Worm (Caenorhabditis elegans) whole organism, L1 larva: ENCODE data around the gene Y71H2B.5.

Experiments used
- C16A3.4 ChIP-seq: fragments of 150-350 bp; optimal IDR thresholded peaks from 2 replicates; lab custom pipeline; 2014; ENCODE audit warnings: missing biosample characterization, missing genetic modification characterization
- C34B4.2 ChIP-seq: sonication (generic microtip); optimal IDR thresholded peaks from 2 replicates; lab custom pipeline; 2017; ENCODE audit warnings: mild to moderate bottlenecking, missing genetic modification characterization, missing compliant biosample characterization
- F16B12.6 ChIP-seq: fragments of 150-350 bp; optimal IDR thresholded peaks from 2 replicates; lab custom pipeline; 2014; ENCODE audit warnings: missing biosample characterization, missing genetic modification characterization
- Y116A8C.19 ChIP-seq: sonication (generic microtip); optimal IDR thresholded peaks from 2 replicates; lab custom pipeline; 2016; ENCODE audit warnings: missing compliant biosample characterization, missing genetic modification characterization, borderline replicate concordance
- alr-1 ChIP-seq: fragments of 200-800 bp; sonication (Bioruptor generic); optimal IDR thresholded peaks from 2 replicates; lab custom pipeline; 2018; ENCODE audit warnings: borderline replicate concordance, mild to moderate bottlenecking, missing genetic modification characterization, missing compliant biosample characterization
- blmp-1 ChIP-seq: fragments of 150-350 bp; optimal IDR thresholded peaks from 2 replicates; lab custom pipeline; 2014; ENCODE audit warnings: missing biosample characterization, missing genetic modification characterization
- ces-1 ChIP-seq: fragments of 150-350 bp; optimal IDR thresholded peaks from 2 replicates; lab custom pipeline; 2014; ENCODE audit warnings: missing biosample characterization, missing genetic modification reagents, missing genetic modification characterization
- dpl-1 ChIP-seq, 3 experiments: fragments of 150-350 bp in 2 of 3; sonication (generic microtip) in 1 of 3; optimal IDR thresholded peaks; 2 replicates each; lab custom pipeline; 2014 to 2017; ENCODE audit warnings: missing biosample characterization in 3 of 3, missing genetic modification characterization in 3 of 3, missing genetic modification reagents in 3 of 3
- efl-1 ChIP-seq, 4 experiments: fragments of 150-350 bp; optimal IDR thresholded peaks in 3 of 4; peaks in 1 of 4; 1 replicate in 1 of 4; 2 replicates in 3 of 4; lab custom pipeline; 2014; ENCODE audit warnings: missing biosample characterization in 2 of 4, missing genetic modification characterization in 2 of 4, missing genetic modification reagents in 2 of 4
- egl-27 ChIP-seq, 2 experiments: fragments of 150-350 bp in 1 of 2; sonication (generic microtip); optimal IDR thresholded peaks; 3 replicates each; lab custom pipeline; 2017 to 2018; ENCODE audit warnings: missing biosample characterization in 2 of 2, missing genetic modification characterization in 2 of 2, missing genetic modification reagents in 2 of 2
- elt-2 ChIP-seq: sonication (generic microtip); optimal IDR thresholded peaks from 2 replicates; lab custom pipeline; 2016; ENCODE audit warnings: missing genetic modification characterization, mild to moderate bottlenecking, inconsistent platforms, missing compliant biosample characterization, missing genetic modification reagents
- elt-3 ChIP-seq, 6 experiments: fragments of 150-350 bp in 1 of 6; sonication (generic microtip); optimal IDR thresholded peaks; 2 replicates each; lab custom pipeline; 2017 to 2018; ENCODE audit warnings: missing biosample characterization in 6 of 6, missing genetic modification characterization in 6 of 6, inconsistent platforms in 1 of 6
- ets-5 ChIP-seq: fragments of 200-800 bp; sonication (Bioruptor generic); IDR thresholded peaks from 2 replicates; pipeline ENCODE4 v1.3.6; 2022; ENCODE audit warnings: missing genetic modification characterization, missing compliant biosample characterization
- fkh-8 ChIP-seq: sonication (generic microtip); optimal IDR thresholded peaks from 2 replicates; lab custom pipeline; 2016; ENCODE audit warnings: mild to moderate bottlenecking, missing genetic modification characterization, missing compliant biosample characterization
- fos-1 ChIP-seq: fragments of 150-350 bp; optimal IDR thresholded peaks from 2 replicates; lab custom pipeline; 2014; ENCODE audit warnings: missing biosample characterization, missing genetic modification characterization
- hlh-4 ChIP-seq: sonication (generic microtip); optimal IDR thresholded peaks from 2 replicates; lab custom pipeline; 2016; ENCODE audit warnings: mild to moderate bottlenecking, missing genetic modification characterization, missing compliant biosample characterization
- hpl-2 ChIP-seq: fragments of 150-350 bp; optimal IDR thresholded peaks from 2 replicates; lab custom pipeline; 2014; ENCODE audit warnings: missing biosample characterization, missing genetic modification reagents, missing genetic modification characterization
- isw-1 ChIP-seq: fragments of 200-800 bp; sonication (Bioruptor generic); IDR thresholded peaks from 2 replicates; pipeline ENCODE4 v1.3.6; 2022; ENCODE audit warnings: missing genetic modification characterization, missing compliant biosample characterization
- lin-14 ChIP-seq: fragments of 200-800 bp; sonication (Bioruptor generic); optimal IDR thresholded peaks from 2 replicates; lab custom pipeline; 2018; ENCODE audit warnings: mild to moderate bottlenecking, missing genetic modification characterization, moderate library complexity, missing compliant biosample characterization
- lin-39 ChIP-seq: fragments of 150-350 bp; optimal IDR thresholded peaks from 2 replicates; lab custom pipeline; 2014; ENCODE audit warnings: missing biosample characterization, missing genetic modification reagents, missing genetic modification characterization
- lsy-2 ChIP-seq, 2 experiments: fragments of 150-350 bp; optimal IDR thresholded peaks; 2 replicates each; lab custom pipeline; 2014; ENCODE audit warnings: missing biosample characterization in 2 of 2, missing genetic modification characterization in 2 of 2
- nhr-11 ChIP-seq: fragments of 150-350 bp; optimal IDR thresholded peaks from 2 replicates; lab custom pipeline; 2014; ENCODE audit warnings: missing biosample characterization, missing genetic modification characterization
- nhr-20 ChIP-seq: sonication (generic microtip); optimal IDR thresholded peaks from 2 replicates; lab custom pipeline; 2016; ENCODE audit warnings: mild to moderate bottlenecking, missing genetic modification characterization, missing compliant biosample characterization
- nhr-237 ChIP-seq: fragments of 150-350 bp; optimal IDR thresholded peaks from 2 replicates; lab custom pipeline; 2014; ENCODE audit warnings: missing biosample characterization, missing genetic modification characterization
- nhr-28 ChIP-seq: fragments of 150-350 bp; optimal IDR thresholded peaks from 2 replicates; lab custom pipeline; 2014; ENCODE audit warnings: missing biosample characterization, missing genetic modification characterization
- nhr-47 ChIP-seq: sonication (generic microtip); optimal IDR thresholded peaks from 2 replicates; lab custom pipeline; 2016; ENCODE audit warnings: mild to moderate bottlenecking, missing genetic modification characterization, moderate library complexity, missing compliant biosample characterization
- nhr-84 ChIP-seq: sonication (generic microtip); optimal IDR thresholded peaks from 2 replicates; lab custom pipeline; 2017; ENCODE audit warnings: missing biosample characterization, missing genetic modification characterization
- nhr-85 ChIP-seq: sonication (generic microtip); peaks from one replicate; lab custom pipeline; 2016; ENCODE audit warnings: missing genetic modification characterization, inconsistent platforms, missing compliant biosample characterization
- pag-3 ChIP-seq: sonication (generic microtip); optimal IDR thresholded peaks from 2 replicates; lab custom pipeline; 2017; ENCODE audit warnings: missing genetic modification characterization, mild to moderate bottlenecking, missing compliant biosample characterization, antibody characterized with exemption, borderline replicate concordance; ENCODE audit not compliant: insufficient read depth
- pax-3 ChIP-seq: fragments of 200-800 bp; sonication (Bioruptor generic); optimal IDR thresholded peaks from 2 replicates; lab custom pipeline; 2018; ENCODE audit warnings: mild to moderate bottlenecking, missing genetic modification characterization, moderate library complexity, missing compliant biosample characterization
- snu-23 ChIP-seq: sonication (generic microtip); optimal IDR thresholded peaks from 2 replicates; lab custom pipeline; 2016; ENCODE audit warnings: missing genetic modification characterization, missing compliant biosample characterization
- swsn-7 ChIP-seq: sonication (generic microtip); optimal IDR thresholded peaks from 2 replicates; lab custom pipeline; 2016; ENCODE audit warnings: missing genetic modification characterization, missing compliant biosample characterization
- tbx-2 ChIP-seq: sonication (generic microtip); optimal IDR thresholded peaks from 2 replicates; lab custom pipeline; 2016; ENCODE audit warnings: missing genetic modification characterization, missing compliant biosample characterization
- tlp-1 ChIP-seq: fragments of 150-350 bp; optimal IDR thresholded peaks from 2 replicates; lab custom pipeline; 2014; ENCODE audit warnings: missing biosample characterization, missing genetic modification characterization
- unc-62 ChIP-seq: fragments of 150-350 bp; optimal IDR thresholded peaks from 2 replicates; lab custom pipeline; 2014; ENCODE audit warnings: missing biosample characterization, missing genetic modification reagents, missing genetic modification characterization
- unc-86 ChIP-seq: sonication (generic microtip); optimal IDR thresholded peaks from 2 replicates; lab custom pipeline; 2016; ENCODE audit warnings: missing genetic modification characterization, missing compliant biosample characterization
- xbp-1 ChIP-seq: sonication (generic microtip); optimal IDR thresholded peaks from 2 replicates; lab custom pipeline; 2016; ENCODE audit warnings: missing genetic modification characterization, missing compliant biosample characterization
- zag-1 ChIP-seq: fragments of 150-350 bp; optimal IDR thresholded peaks from 2 replicates; lab custom pipeline; 2014; ENCODE audit warnings: missing biosample characterization, missing genetic modification characterization
- ztf-11 ChIP-seq, 2 experiments: sonication (generic microtip); optimal IDR thresholded peaks; 2 replicates each; lab custom pipeline; 2016 to 2017; ENCODE audit warnings: missing genetic modification characterization in 2 of 2, missing biosample characterization in 1 of 2, missing compliant biosample characterization in 1 of 2
- ztf-4 ChIP-seq: fragments of 150-350 bp; optimal IDR thresholded peaks from 2 replicates; lab custom pipeline; 2014; ENCODE audit warnings: missing biosample characterization, missing genetic modification characterization

Gene Y71H2B.5

ce11 chrIII:2597753-2598152, 10.1 kb upstream of the Y71H2B.5 start, which contains the start of gene mdt-19:
Gene mdt-19 (plus strand): TSS chrIII:2598053.
- TF ChIP-seq elt-3 (tag; optimal IDR thresholded peaks at IDR 0.05; lab: Kevin White, UChicago) (no peak), lin-14 (GFP tag; lab: Kevin White, UChicago) (no peak), efl-1 (optimal IDR thresholded peaks at IDR 0.05; lab: Kevin White, UChicago) (no peak), efl-1 (GFP tag; optimal IDR thresholded peaks at IDR 0.05 in 1 of 2; lab: Kevin White, UChicago) (no peak), hpl-2 (GFP tag; lab: Kevin White, UChicago) (no peak)

- no peak for TF ChIP-seq tlp-1 (tag; lab: Kevin White, UChicago)
- no peak for TF ChIP-seq hpl-2 (GFP tag; lab: Kevin White, UChicago)
- no peak for TF ChIP-seq C16A3.4 (tag; lab: Kevin White, UChicago)
- no peak for TF ChIP-seq fos-1
- TF ChIP-seq unc-86 (tag; lab: Kevin White, UChicago) = no peak
- TF ChIP-seq xbp-1 (tag; lab: Kevin White, UChicago) = no peak
- TF ChIP-seq fkh-8 = no peak
- no peak for TF ChIP-seq swsn-7
- TF ChIP-seq zag-1 (tag; lab: Kevin White, UChicago) = no peak
- no peak for TF ChIP-seq nhr-20
- TF ChIP-seq elt-3 (tag; optimal IDR thresholded peaks at IDR 0.05; lab: Kevin White, UChicago) = no peak
- no peak for TF ChIP-seq elt-2 (tag; lab: Kevin White, UChicago)
- TF ChIP-seq egl-27 (tag; optimal IDR thresholded peaks at IDR 0.05; lab: Kevin White, UChicago) = no peak
- TF ChIP-seq, all 84 proteins: peak for 0
Observed at ce11 chrIII:2598491-2599065, 9.2 kb upstream of the Y71H2B.5 start.

- TF ChIP-seq isw-1 (GFP tag; lab: Robert Waterston, UW) (no peak), tlp-1 (tag; lab: Kevin White, UChicago) (no peak)
Observed at ce11 chrIII:2603671-2604070, 4.1 kb upstream of the Y71H2B.5 start, which contains the start of gene Y71H2B.11. Gene Y71H2B.11 (plus strand): TSS chrIII:2603971.

ce11 chrIII:2616212-2616611, 8.4 kb downstream of the Y71H2B.5 start:
- TF ChIP-seq efl-1 (optimal IDR thresholded peaks at IDR 0.05; lab: Kevin White, UChicago) = no peak
- peak in 1 of 2 experiments; percentile 64 for TF ChIP-seq efl-1 (GFP tag; optimal IDR thresholded peaks at IDR 0.05 in 1 of 2; lab: Kevin White, UChicago)
- no peak for TF ChIP-seq elt-2 (tag; lab: Kevin White, UChicago)

ce11 chrIII:2618663-2619062, 10.8 kb downstream of the Y71H2B.5 start, which contains the start of gene Y71H2B.4:
Gene Y71H2B.4 (plus strand): TSS chrIII:2618963.
- TF ChIP-seq dpl-1 (GFP tag; optimal IDR thresholded peaks at IDR 0.05; lab: Kevin White, UChicago) = no peak
- no peak for TF ChIP-seq Y116A8C.19 (tag; lab: Kevin White, UChicago)
- no peak for TF ChIP-seq nhr-28 (tag; lab: Kevin White, UChicago)
- TF ChIP-seq snu-23 (GFP tag; lab: Kevin White, UChicago) = no peak
- no peak for TF ChIP-seq ces-1
- no peak for TF ChIP-seq pax-3 (tag; lab: Kevin White, UChicago)
- TF ChIP-seq hlh-4 (tag; lab: Kevin White, UChicago) = no peak
- TF ChIP-seq nhr-84 (tag; lab: Kevin White, UChicago) = no peak
- TF ChIP-seq nhr-237 (tag; lab: Kevin White, UChicago) = no peak
- no peak for TF ChIP-seq ztf-4 (tag; lab: Kevin White, UChicago)
- TF ChIP-seq alr-1 = no peak
- no peak for TF ChIP-seq pag-3 (tag; lab: Kevin White, UChicago)

ce11 chrIII:2619559-2619958, 11.7 kb downstream of the Y71H2B.5 start, which contains the start of gene ppfr-4:
Gene ppfr-4 (plus strand): TSS chrIII:2619936.
- TF ChIP-seq ets-5 (GFP tag; lab: Robert Waterston, UW) (no peak), nhr-85 (tag; lab: Kevin White, UChicago) (peak; percentile 39), ztf-4 (tag; lab: Kevin White, UChicago) (no peak), blmp-1 (peak; percentile 9), C16A3.4 (tag; lab: Kevin White, UChicago) (peak; percentile 15), tbx-2 (tag; lab: Kevin White, UChicago) (peak; percentile 28), unc-86 (tag; lab: Kevin White, UChicago) (no peak), lsy-2 (tag; optimal IDR thresholded peaks at IDR 0.05; lab: Kevin White, UChicago) (peak; percentile 39 to 54), F16B12.6 (tag; lab: Kevin White, UChicago) (peak; percentile 87), hpl-2 (GFP tag; lab: Kevin White, UChicago) (no peak), pax-3 (tag; lab: Kevin White, UChicago) (no peak), ztf-11 (tag; optimal IDR thresholded peaks at IDR 0.05; lab: Kevin White, UChicago) (no peak), efl-1 (optimal IDR thresholded peaks at IDR 0.05; lab: Kevin White, UChicago) (peak; percentile 31 to 54), efl-1 (GFP tag; optimal IDR thresholded peaks at IDR 0.05 in 1 of 2; lab: Kevin White, UChicago) (peak; percentile 48 to 85), unc-62 (GFP tag; lab: Kevin White, UChicago) (no peak), nhr-11 (no peak), C34B4.2 (no peak), lin-39 (tag; lab: Kevin White, UChicago) (peak; percentile 26), nhr-47 (tag; lab: Kevin White, UChicago) (peak; percentile 2), fkh-8 (no peak), nhr-28 (tag; lab: Kevin White, UChicago) (no peak)
